Worm (Caenorhabditis elegans) whole organism, L4 larva: Measurements from ENCODE around the gene phb-2.

Source experiments
- D1046.2 ChIP-seq: fragments of 200-800 bp; sonication (Bioruptor generic); IDR thresholded peaks from 2 replicates; pipeline ENCODE4 v1.3.6; 2022; ENCODE audit warnings: missing genetic modification characterization, missing compliant biosample characterization
- F10B5.3 ChIP-seq: sonication (generic microtip); optimal IDR thresholded peaks from 2 replicates; lab custom pipeline; 2016; ENCODE audit warnings: mild to moderate bottlenecking, missing genetic modification characterization, missing compliant biosample characterization
- F37D6.2 ChIP-seq: sonication (generic microtip); optimal IDR thresholded peaks from 2 replicates; lab custom pipeline; 2016; ENCODE audit warnings: mild to moderate bottlenecking, missing genetic modification characterization, missing compliant biosample characterization
- F49E8.2 ChIP-seq: sonication (generic microtip); optimal IDR thresholded peaks from 2 replicates; lab custom pipeline; 2016; ENCODE audit warnings: missing compliant biosample characterization, mild to moderate bottlenecking, missing genetic modification characterization, borderline replicate concordance
- T20F7.1 ChIP-seq: fragments of 200-800 bp; sonication (Bioruptor generic); optimal IDR thresholded peaks from 2 replicates; lab custom pipeline; 2018; ENCODE audit warnings: mild to moderate bottlenecking, missing genetic modification characterization, missing compliant biosample characterization
- T26A8.4 ChIP-seq: fragments of 200-800 bp; sonication (Bioruptor generic); IDR thresholded peaks from 2 replicates; pipeline ENCODE4 v1.3.6; 2022; ENCODE audit warnings: missing genetic modification characterization, missing compliant biosample characterization
- Y48G9A.11 ChIP-seq: fragments of 200-800 bp; sonication (Bioruptor generic); IDR thresholded peaks from 2 replicates; pipeline ENCODE4 v1.3.6; 2022; ENCODE audit warnings: missing genetic modification reagents, missing genetic modification characterization, missing compliant biosample characterization
- aha-1 ChIP-seq: fragments of 150-350 bp; peaks from one replicate; lab custom pipeline; 2014; ENCODE audit warnings: missing biosample characterization, missing genetic modification characterization
- ama-1 ChIP-seq: fragments of 150-350 bp; optimal IDR thresholded peaks from 2 replicates; lab custom pipeline; 2014; ENCODE audit warnings: inconsistent platforms, mixed read lengths
- ceh-44 ChIP-seq: fragments of 200-800 bp; sonication (Bioruptor generic); IDR thresholded peaks from 2 replicates; pipeline ENCODE4 v1.3.6; 2022; ENCODE audit warnings: missing genetic modification reagents, missing genetic modification characterization, missing compliant biosample characterization
- cey-2 ChIP-seq: sonication (generic microtip); optimal IDR thresholded peaks from 3 replicates; lab custom pipeline; 2017; ENCODE audit warnings: missing genetic modification characterization, mild to moderate bottlenecking, missing compliant biosample characterization, antibody characterized with exemption, borderline replicate concordance; ENCODE audit not compliant: insufficient read depth
- daf-19 ChIP-seq: fragments of 200-800 bp; sonication (Bioruptor generic); conservative IDR thresholded peaks from 2 replicates; pipeline ENCODE4 v1.3.6; 2022; ENCODE audit warnings: missing genetic modification characterization, missing compliant biosample characterization
- dmd-6 ChIP-seq: fragments of 200-800 bp; sonication (Bioruptor generic); IDR thresholded peaks from 2 replicates; pipeline ENCODE4 v1.3.6; 2022; ENCODE audit warnings: missing genetic modification reagents, missing genetic modification characterization, missing compliant biosample characterization
- dve-1 ChIP-seq: sonication (generic microtip); optimal IDR thresholded peaks from 2 replicates; lab custom pipeline; 2017; ENCODE audit warnings: antibody characterized with exemption, mild to moderate bottlenecking, missing genetic modification characterization, missing compliant biosample characterization; ENCODE audit not compliant: insufficient read depth
- fkh-10 ChIP-seq: fragments of 150-350 bp; optimal IDR thresholded peaks from 2 replicates; lab custom pipeline; 2014; ENCODE audit warnings: missing biosample characterization, missing genetic modification reagents, missing genetic modification characterization
- fos-1 ChIP-seq: fragments of 150-350 bp; optimal IDR thresholded peaks from 2 replicates; lab custom pipeline; 2014; ENCODE audit warnings: missing biosample characterization, missing genetic modification characterization
- hif-1 ChIP-seq, 2 experiments: sonication (generic microtip); optimal IDR thresholded peaks; 2 replicates each; lab custom pipeline; 2016 to 2017; ENCODE audit warnings: missing compliant biosample characterization in 2 of 2, missing genetic modification characterization in 2 of 2, missing genetic modification reagents in 2 of 2, missing genotype in 2 of 2, mild to moderate bottlenecking in 1 of 2
- hlh-30 ChIP-seq: sonication (generic microtip); optimal IDR thresholded peaks from 2 replicates; lab custom pipeline; 2017; ENCODE audit warnings: antibody characterized with exemption, mild to moderate bottlenecking, missing genetic modification characterization, missing compliant biosample characterization; ENCODE audit not compliant: insufficient read depth
- hmg-1.1 ChIP-seq: fragments of 200-800 bp; sonication (Bioruptor generic); IDR thresholded peaks from 2 replicates; pipeline ENCODE4 v1.3.6; 2022; ENCODE audit warnings: missing genetic modification reagents, missing genetic modification characterization, missing compliant biosample characterization
- jun-1 ChIP-seq: fragments of 150-350 bp; optimal IDR thresholded peaks from 2 replicates; lab custom pipeline; 2014; ENCODE audit warnings: missing biosample characterization, missing genetic modification reagents, missing genetic modification characterization
- lim-7 ChIP-seq: fragments of 200-800 bp; sonication (Bioruptor generic); IDR thresholded peaks from 2 replicates; pipeline ENCODE4 v1.3.6; 2022; ENCODE audit warnings: missing genetic modification characterization, missing compliant biosample characterization
- lin-13 ChIP-seq: fragments of 150-350 bp; optimal IDR thresholded peaks from 2 replicates; lab custom pipeline; 2014; ENCODE audit warnings: missing biosample characterization, missing genetic modification reagents, missing genetic modification characterization
- lin-29 ChIP-seq: fragments of 200-800 bp; sonication (Bioruptor generic); IDR thresholded peaks from 2 replicates; pipeline ENCODE4 v1.3.6; 2022; ENCODE audit warnings: missing genetic modification reagents, missing genetic modification characterization, missing compliant biosample characterization
- lin-38 ChIP-seq: fragments of 200-800 bp; sonication (Bioruptor generic); IDR thresholded peaks from 2 replicates; pipeline ENCODE4 v1.3.6; 2022; ENCODE audit warnings: missing genetic modification reagents, missing genetic modification characterization, missing compliant biosample characterization
- madf-5 ChIP-seq, 2 experiments: fragments of 200-800 bp; sonication (Bioruptor generic); IDR thresholded peaks; 2 replicates each; pipeline ENCODE4 v1.3.6; 2022; ENCODE audit warnings: missing compliant biosample characterization in 2 of 2, missing genetic modification characterization in 2 of 2
- madf-9 ChIP-seq: fragments of 200-800 bp; sonication (Bioruptor generic); conservative IDR thresholded peaks from 2 replicates; pipeline ENCODE4 v1.3.6; 2022; ENCODE audit warnings: missing genetic modification reagents, missing genetic modification characterization, missing compliant biosample characterization
- mdl-1 ChIP-seq, 2 experiments: fragments of 150-350 bp in 1 of 2; sonication (generic microtip) in 1 of 2; optimal IDR thresholded peaks; 2 replicates each; lab custom pipeline; 2014 to 2017; ENCODE audit warnings: missing biosample characterization in 2 of 2, missing genetic modification characterization in 2 of 2
- mdt-29 ChIP-seq: fragments of 200-800 bp; sonication (Bioruptor generic); IDR thresholded peaks from 2 replicates; pipeline ENCODE4 v1.3.6; 2022; ENCODE audit warnings: missing genetic modification reagents, missing genetic modification characterization, missing compliant biosample characterization
- mxl-3 ChIP-seq: fragments of 200-800 bp; sonication (Bioruptor generic); optimal IDR thresholded peaks from 2 replicates; lab custom pipeline; 2018; ENCODE audit warnings: mild to moderate bottlenecking, missing genetic modification characterization, missing compliant biosample characterization
- nhr-10 ChIP-seq: fragments of 150-350 bp; optimal IDR thresholded peaks from 2 replicates; lab custom pipeline; 2014; ENCODE audit warnings: missing biosample characterization, missing genetic modification characterization
- nhr-102 ChIP-seq: sonication (generic microtip); optimal IDR thresholded peaks from 2 replicates; lab custom pipeline; 2016; ENCODE audit warnings: mild to moderate bottlenecking, missing genetic modification characterization, moderate library complexity, missing compliant biosample characterization
- nhr-111 ChIP-seq: fragments of 200-800 bp; sonication (Bioruptor generic); optimal IDR thresholded peaks from 2 replicates; lab custom pipeline; 2018; ENCODE audit warnings: mild to moderate bottlenecking, missing genetic modification characterization, missing compliant biosample characterization
- nhr-25 ChIP-seq: sonication (generic microtip); optimal IDR thresholded peaks from 2 replicates; lab custom pipeline; 2017; ENCODE audit warnings: missing genetic modification characterization, mild to moderate bottlenecking, missing compliant biosample characterization, antibody characterized with exemption, moderate library complexity, borderline replicate concordance; ENCODE audit not compliant: insufficient read depth
- nhr-28 ChIP-seq: fragments of 150-350 bp; optimal IDR thresholded peaks from 2 replicates; lab custom pipeline; 2014; ENCODE audit warnings: missing biosample characterization, missing genetic modification characterization
- nhr-41 ChIP-seq: fragments of 200-800 bp; sonication (Bioruptor generic); IDR thresholded peaks from 2 replicates; pipeline ENCODE4 v1.3.6; 2022; ENCODE audit warnings: missing genetic modification reagents, missing genetic modification characterization, missing compliant biosample characterization
- nhr-42 ChIP-seq: fragments of 200-800 bp; sonication (Bioruptor generic); IDR thresholded peaks from 2 replicates; pipeline ENCODE4 v1.3.6; 2022; ENCODE audit warnings: missing genetic modification characterization, missing compliant biosample characterization
- nhr-48 ChIP-seq: sonication (generic microtip); optimal IDR thresholded peaks from 2 replicates; lab custom pipeline; 2016; ENCODE audit warnings: mild to moderate bottlenecking, missing genetic modification characterization, missing compliant biosample characterization
- nhr-77 ChIP-seq: fragments of 150-350 bp; optimal IDR thresholded peaks from 2 replicates; lab custom pipeline; 2014; ENCODE audit warnings: missing biosample characterization, missing genetic modification characterization
- pha-4 ChIP-seq, 2 experiments: fragments of 150-350 bp in 1 of 2; fragments of 200-800 bp in 1 of 2; sonication (Bioruptor generic) in 1 of 2; IDR thresholded peaks in 1 of 2; optimal IDR thresholded peaks in 1 of 2; 2 replicates each; pipeline versions ENCODE4 v1.3.6 to Lab custom; 2014 to 2022; ENCODE audit warnings: missing genetic modification characterization in 2 of 2, missing genetic modification reagents in 2 of 2, missing biosample characterization in 1 of 2, missing compliant biosample characterization in 1 of 2
- php-3 ChIP-seq: fragments of 200-800 bp; sonication (Bioruptor generic); IDR thresholded peaks from 2 replicates; pipeline ENCODE4 v1.3.6; 2022; ENCODE audit warnings: missing genetic modification reagents, missing genetic modification characterization, missing compliant biosample characterization
- snpc-1.2 ChIP-seq: fragments of 200-800 bp; sonication (Bioruptor generic); IDR thresholded peaks from 2 replicates; pipeline ENCODE4 v1.3.6; 2022; ENCODE audit warnings: missing genetic modification reagents, missing genetic modification characterization, missing compliant biosample characterization
- spr-3 ChIP-seq: fragments of 200-800 bp; sonication (Bioruptor generic); optimal IDR thresholded peaks from 2 replicates; lab custom pipeline; 2018; ENCODE audit warnings: mild to moderate bottlenecking, missing genetic modification characterization, missing compliant biosample characterization
- tag-97 ChIP-seq: fragments of 200-800 bp; sonication (Bioruptor generic); IDR thresholded peaks from 2 replicates; pipeline ENCODE4 v1.3.6; 2022; ENCODE audit warnings: missing genetic modification characterization, missing compliant biosample characterization
- unc-62 ChIP-seq, 3 experiments: fragments of 150-350 bp in 1 of 3; sonication (generic microtip); optimal IDR thresholded peaks in 2 of 3; peaks in 1 of 3; 1 replicate in 1 of 3; 2 replicates in 2 of 3; lab custom pipeline; 2014 to 2017; ENCODE audit warnings: missing biosample characterization in 3 of 3, missing genetic modification characterization in 3 of 3, missing genetic modification reagents in 3 of 3, missing genotype in 1 of 3
- vab-7 ChIP-seq: fragments of 200-800 bp; sonication (Bioruptor generic); IDR thresholded peaks from 2 replicates; pipeline ENCODE4 v1.3.6; 2022; ENCODE audit warnings: missing genetic modification reagents, missing genetic modification characterization, missing compliant biosample characterization
- zfp-2 ChIP-seq: sonication (generic microtip); optimal IDR thresholded peaks from 2 replicates; lab custom pipeline; 2016; ENCODE audit warnings: mild to moderate bottlenecking, missing genetic modification characterization, missing compliant biosample characterization
- zfp-3 ChIP-seq: fragments of 200-800 bp; sonication (Bioruptor generic); conservative IDR thresholded peaks from 2 replicates; pipeline ENCODE4 v1.3.6; 2022; ENCODE audit warnings: missing genetic modification reagents, missing genetic modification characterization, missing compliant biosample characterization
- zip-2 ChIP-seq: fragments of 150-350 bp; optimal IDR thresholded peaks from 2 replicates; lab custom pipeline; 2014; ENCODE audit warnings: missing biosample characterization, missing genetic modification characterization
- ztf-11 ChIP-seq: fragments of 150-350 bp; optimal IDR thresholded peaks from 2 replicates; lab custom pipeline; 2014; ENCODE audit warnings: missing biosample characterization, missing genetic modification characterization

phb-2 gene

ce11 chrII:6252707-6253106 is 1.5 kb downstream of the phb-2 start (continued):
- TF ChIP-seq dmd-6 (GFP tag; lab: Robert Waterston, UW) (no peak), fkh-10 (GFP tag; lab: Kevin White, UChicago) (no peak), hif-1 (tag; optimal IDR thresholded peaks at IDR 0.05; lab: Kevin White, UChicago) (no peak), hmg-1.1 (GFP tag; lab: Robert Waterston, UW) (no peak), madf-5 (GFP tag; IDR thresholded peaks at IDR 0.05; lab: Robert Waterston, UW) (no peak), zfp-3 (peak; percentile 69; the same call in 1 of the 2 replicates), zip-2 (tag; lab: Kevin White, UChicago) (no peak), ama-1 (lab: Kevin White, UChicago) (no peak), ceh-44 (GFP tag; lab: Robert Waterston, UW) (no peak), lin-38 (GFP tag; lab: Robert Waterston, UW) (peak; percentile 50; the same call in 1 of the 2 replicates), unc-62 (GFP tag; optimal IDR thresholded peaks at IDR 0.05 in 1 of 2; lab: Kevin White, UChicago) (peak in 1 of 2 experiments; percentile 78), unc-62 (tag; optimal IDR thresholded peaks at IDR 0.05; lab: Kevin White, UChicago) (no peak), zfp-2 (tag; lab: Kevin White, UChicago) (no peak), nhr-25 (tag; lab: Kevin White, UChicago) (no peak), T26A8.4 (GFP tag; lab: Robert Waterston, UW) (peak; percentile 23; the same call in 1 of the 2 replicates), nhr-77 (tag; lab: Kevin White, UChicago) (no peak), F10B5.3 (tag; lab: Kevin White, UChicago) (no peak), T20F7.1 (GFP tag; lab: Kevin White, UChicago) (no peak), spr-3 (GFP tag; lab: Kevin White, UChicago) (no peak), lin-13 (no peak), F49E8.2 (tag; lab: Kevin White, UChicago) (peak; percentile 59), mxl-3 (GFP tag; lab: Kevin White, UChicago) (no peak), nhr-48 (tag; lab: Kevin White, UChicago) (no peak), mdl-1 (tag; optimal IDR thresholded peaks at IDR 0.05; lab: Kevin White, UChicago) (no peak), F37D6.2 (no peak), dve-1 (tag; lab: Kevin White, UChicago) (no peak), nhr-111 (GFP tag; lab: Kevin White, UChicago) (no peak), lim-7 (GFP tag; lab: Robert Waterston, UW) (no peak), fos-1 (tag; lab: Kevin White, UChicago) (no peak), lin-29 (no peak), snpc-1.2 (0 out of 2 replicates have a peak, but pooled peaks have one; percentile 36), jun-1 (no peak), vab-7 (GFP tag; lab: Robert Waterston, UW) (no peak), Y48G9A.11 (no peak), mdt-29 (0 out of 2 replicates have a peak, but pooled peaks have one; percentile 25), D1046.2 (GFP tag; lab: Robert Waterston, UW) (no peak), nhr-102 (peak; percentile 20), aha-1 (tag; lab: Kevin White, UChicago) (peak; percentile 35), nhr-41 (GFP tag; lab: Robert Waterston, UW) (no peak), daf-19 (GFP tag; lab: Robert Waterston, UW) (no peak), pha-4 (GFP tag; IDR thresholded peaks at IDR 0.05; lab: Robert Waterston, UW) (peak; percentile 19; the same call in 1 of the 2 replicates), pha-4 (tag; optimal IDR thresholded peaks at IDR 0.05; lab: Kevin White, UChicago) (no peak), nhr-28 (tag; lab: Kevin White, UChicago) (no peak), cey-2 (tag; lab: Kevin White, UChicago) (no peak), madf-9 (GFP tag; lab: Robert Waterston, UW) (no peak), nhr-42 (no peak), hlh-30 (tag; lab: Kevin White, UChicago) (no peak), php-3 (no peak), ztf-11 (tag; lab: Kevin White, UChicago) (no peak), tag-97 (GFP tag; lab: Robert Waterston, UW) (no peak), nhr-10 (no peak)
